Fruit fly (Drosophila melanogaster) S2 (cell line): ENCODE data around the gene Rala.

Source experiments
- CG8478 ChIP-seq: fragments of >200 bp; optimal IDR thresholded peaks from 2 replicates; lab custom pipeline; 2018
- CTCF ChIP-seq, 2 experiments: fragments of >200 bp; optimal IDR thresholded peaks; 2 replicates each; lab custom pipeline; 2018

DNA sequence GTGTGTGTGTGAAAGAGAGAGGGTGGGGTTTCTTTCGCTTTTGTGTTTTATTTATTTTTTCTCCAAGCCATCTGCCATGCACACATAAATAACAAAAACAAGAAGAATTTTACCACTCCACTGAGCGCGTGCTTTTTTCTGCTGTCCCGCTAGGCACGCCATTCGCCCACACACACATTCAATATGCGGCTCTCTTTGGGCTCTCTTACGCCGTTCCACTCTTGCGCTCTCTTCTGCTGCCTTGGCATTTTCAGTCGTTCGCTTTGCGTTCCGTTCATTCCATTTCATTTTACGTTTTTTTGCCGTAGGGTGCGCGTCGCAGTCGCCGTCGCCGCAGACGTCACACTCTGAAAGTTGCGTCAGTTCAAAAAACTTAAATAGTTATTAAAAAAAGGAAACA, 30.4 kb downstream of the Rala start:
- TF ChIP-seq CG8478 (lab: Kevin White, UChicago): no peak
- TF ChIP-seq CTCF (optimal IDR thresholded peaks at IDR 0.05; lab: Kevin White, UChicago): no peak
